Worm (Caenorhabditis elegans): Measurements from ENCODE around the gene txt-9.

The txt-9 gene

ce11 chrII:5049865-5050342 lies 35.7 kb upstream of the txt-9 start, which contains the start of gene F33G12.6:
TSS of gene F33G12.6 (plus strand) at chrII:5049915.
- TF ChIP-seq T20F7.1 (GFP tag; optimal IDR thresholded peaks at IDR 0.05) (no peak), hlh-30 (tag; optimal IDR thresholded peaks at IDR 0.05; ENCODE audit: insufficient read depth) (peak; percentile 15), ZK546.5 (tag; optimal IDR thresholded peaks at IDR 0.05) (no peak), unc-62 (GFP tag; optimal IDR thresholded peaks at IDR 0.05 in 1 of 2) (peak in 1 of 2 experiments; percentile 66), unc-62 (tag; optimal IDR thresholded peaks at IDR 0.05) (no peak), aha-1 (tag) (peak; percentile 44)

- TF ChIP-seq ZK546.5 (tag; optimal IDR thresholded peaks at IDR 0.05) (no peak), spr-1 (tag; optimal IDR thresholded peaks at IDR 0.05) (no peak), gei-8 (GFP tag; optimal IDR thresholded peaks at IDR 0.05) (no peak), dpl-1 (GFP tag; optimal IDR thresholded peaks at IDR 0.05) (no peak), ces-1 (GFP tag; optimal IDR thresholded peaks at IDR 0.05) (no peak), hlh-11 (tag; optimal IDR thresholded peaks at IDR 0.05) (no peak)
These were observed 34.8 kb upstream of the txt-9 start for ce11 chrII:5050776-5051175.

DNA sequence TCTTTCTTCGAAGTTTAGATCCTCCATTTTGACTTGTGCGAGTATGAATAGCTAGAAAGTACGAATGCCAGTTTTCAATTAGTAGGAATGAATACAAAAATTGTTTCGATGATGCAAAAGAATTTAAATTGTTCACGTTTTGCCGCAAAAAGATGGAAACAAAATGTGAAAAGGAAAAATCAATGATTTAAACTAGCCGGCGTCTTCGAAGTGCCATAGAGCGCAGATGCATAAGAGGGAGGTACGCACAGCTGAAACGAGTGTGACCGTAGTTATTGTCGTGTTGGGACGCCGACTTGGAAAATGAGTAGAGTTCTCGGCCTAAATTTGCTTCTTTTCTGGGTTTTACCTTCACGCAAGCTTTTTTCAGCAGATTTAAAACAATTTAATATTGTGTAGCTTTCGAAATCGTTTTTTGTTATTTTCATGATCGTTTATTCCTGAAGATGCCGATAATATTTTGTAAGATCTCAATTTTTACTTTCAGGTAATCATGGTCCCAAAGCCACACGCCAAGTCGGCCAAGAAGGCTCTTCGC lies 30.4 kb upstream of the txt-9 start, which contains the start of the genes ify-1 and rpl-22:
ify-1 (minus strand) TSS at position 51 of the 538 bp plus-strand sequence.
rpl-22 (plus strand) TSS at position 488 of the 538 bp plus-strand sequence.
- TF ChIP-seq daf-8 (GFP tag; IDR thresholded peaks at IDR 0.05) (no peak), duxl-1 (tag; optimal IDR thresholded peaks at IDR 0.05; ENCODE audit: poor library complexity) (peak; percentile 88), unc-62 (GFP tag; optimal IDR thresholded peaks at IDR 0.05 in 1 of 2) (peak in 1 of 2 experiments; percentile 98), unc-62 (tag; optimal IDR thresholded peaks at IDR 0.05) (peak; percentile 35), snpc-4 (tag; optimal IDR thresholded peaks at IDR 0.05) (peak; percentile 51), dmd-8 (GFP tag; IDR thresholded peaks at IDR 0.05) (peak; percentile 20; the same call in 1 of the 2 replicates), ZK337.2 (GFP tag; IDR thresholded peaks at IDR 0.05) (no peak), attf-4 (tag; optimal IDR thresholded peaks at IDR 0.05) (no peak), madf-5 (GFP tag; IDR thresholded peaks at IDR 0.05) (no peak), skn-1 (tag; optimal IDR thresholded peaks at IDR 0.05) (no peak), ceh-32 (tag; optimal IDR thresholded peaks at IDR 0.05; ENCODE audit: poor library complexity) (no peak), zag-1 (tag; optimal IDR thresholded peaks at IDR 0.05) (peak; percentile 42), egl-27 (tag; optimal IDR thresholded peaks at IDR 0.05) (no peak), nhr-25 (tag; optimal IDR thresholded peaks at IDR 0.05; ENCODE audit: borderline replicate concordance, insufficient read depth) (peak; percentile 94), dpl-1 (GFP tag; optimal IDR thresholded peaks at IDR 0.05) (peak; percentile 94), nhr-111 (GFP tag; optimal IDR thresholded peaks at IDR 0.05) (no peak), ama-1 (optimal IDR thresholded peaks at IDR 0.05) (peak; percentile 75), lin-13 (GFP tag; optimal IDR thresholded peaks at IDR 0.05) (peak; percentile 89), ceh-44 (GFP tag; IDR thresholded peaks at IDR 0.05) (no peak), Y105C5A.15 (GFP tag; IDR thresholded peaks at IDR 0.05) (no peak), dmd-9 (GFP tag; IDR thresholded peaks at IDR 0.05) (0 out of 2 replicates have a peak, but pooled peaks have one; percentile 35), R02D3.7 (tag; optimal IDR thresholded peaks at IDR 0.05) (no peak), mes-2 (tag; optimal IDR thresholded peaks at IDR 0.05; ENCODE audit: poor library complexity, severe bottlenecking) (peak; percentile 96), F44E2.7 (GFP tag; IDR thresholded peaks at IDR 0.05) (no peak), ceh-82 (tag; optimal IDR thresholded peaks at IDR 0.05) (no peak), zip-2 (tag; optimal IDR thresholded peaks at IDR 0.05) (peak; percentile 57), ceh-28 (tag; optimal IDR thresholded peaks at IDR 0.05) (peak; percentile 46), madf-9 (GFP tag; conservative IDR thresholded peaks at IDR 0.05) (0 out of 2 replicates have a peak, but pooled peaks have one; percentile 21), ceh-62 (tag; optimal IDR thresholded peaks at IDR 0.05) (no peak), dmd-6 (GFP tag; IDR thresholded peaks at IDR 0.05) (peak; percentile 49), nhr-11 (tag; optimal IDR thresholded peaks at IDR 0.05) (peak; percentile 90), gei-8 (GFP tag; optimal IDR thresholded peaks at IDR 0.05) (no peak), daf-12 (tag; optimal IDR thresholded peaks at IDR 0.05) (no peak), egl-43 (GFP tag; IDR thresholded peaks at IDR 0.05) (0 out of 2 replicates have a peak, but pooled peaks have one; percentile 42), lin-38 (GFP tag; IDR thresholded peaks at IDR 0.05) (peak; percentile 99), zfp-2 (tag; optimal IDR thresholded peaks at IDR 0.05) (peak; percentile 57), ceh-20 (GFP tag; IDR thresholded peaks at IDR 0.05) (peak; percentile 61; the same call in 1 of the 2 replicates), aha-1 (tag) (peak; percentile 91), fos-1 (tag; optimal IDR thresholded peaks at IDR 0.05) (no peak), D1046.2 (GFP tag; IDR thresholded peaks at IDR 0.05) (peak; percentile 100)

Data from whole organism, L4 larva.